Fruit fly (Drosophila melanogaster) whole organism, pupa: ENCODE measurements around the gene N.

Experiments used
- CG10348 ChIP-seq: fragments of 200-800 bp; sonication (Bioruptor generic); IDR thresholded peaks from 2 replicates; pipeline ENCODE4 v1.3.6; 2022; ENCODE audit warnings: missing biosample characterization, missing genetic modification characterization
- CG12605 ChIP-seq: fragments of 200-800 bp; sonication (Bioruptor generic); IDR thresholded peaks from 2 replicates; pipeline ENCODE4 v1.3.6; 2022; ENCODE audit warnings: missing biosample characterization, missing genetic modification characterization
- CG13204 ChIP-seq: fragments of 200-800 bp; sonication (Bioruptor generic); optimal IDR thresholded peaks from 2 replicates; lab custom pipeline; 2018; ENCODE audit warnings: missing biosample characterization, mild to moderate bottlenecking, missing genetic modification characterization, moderate library complexity
- CG14655 ChIP-seq: fragments of 200-800 bp; sonication (Bioruptor generic); optimal IDR thresholded peaks from 3 replicates; lab custom pipeline; 2017; ENCODE audit warnings: mild to moderate bottlenecking, missing biosample characterization, missing genetic modification reagents, missing genetic modification characterization
- CG15710 ChIP-seq: fragments of 200-800 bp; sonication (Bioruptor generic); optimal IDR thresholded peaks from 2 replicates; lab custom pipeline; 2018; ENCODE audit warnings: missing biosample characterization, mild to moderate bottlenecking, missing genetic modification characterization, moderate library complexity
- CG17806 ChIP-seq: fragments of 200-800 bp; sonication (Bioruptor generic); optimal IDR thresholded peaks from 2 replicates; lab custom pipeline; 2018; ENCODE audit warnings: missing biosample characterization, mild to moderate bottlenecking, missing genetic modification characterization, moderate library complexity
- CG32121 ChIP-seq: fragments of 200-800 bp; sonication (Bioruptor generic); IDR thresholded peaks from 2 replicates; pipeline ENCODE4 v1.3.6; 2022; ENCODE audit warnings: missing biosample characterization, missing genetic modification characterization
- CG4496 ChIP-seq: fragments of 200-800 bp; sonication (Bioruptor generic); IDR thresholded peaks from 3 replicates; pipeline ENCODE4 v1.3.6; 2022; ENCODE audit warnings: missing biosample characterization, missing genetic modification characterization
- CG8159 ChIP-seq: fragments of 200-800 bp; sonication (Bioruptor generic); optimal IDR thresholded peaks from 3 replicates; lab custom pipeline; 2018; ENCODE audit warnings: missing biosample characterization, mild to moderate bottlenecking, missing genetic modification characterization, moderate library complexity
- CG8301 ChIP-seq: fragments of 200-800 bp; sonication (Bioruptor generic); optimal IDR thresholded peaks from 2 replicates; lab custom pipeline; 2018; ENCODE audit warnings: missing biosample characterization, mild to moderate bottlenecking, missing genetic modification characterization
- CG9948 ChIP-seq: fragments of 200-800 bp; sonication (Bioruptor generic); optimal IDR thresholded peaks from 2 replicates; lab custom pipeline; 2018; ENCODE audit warnings: missing biosample characterization, mild to moderate bottlenecking, missing genetic modification characterization, moderate library complexity
- D1 ChIP-seq: fragments of 200-800 bp; sonication (Bioruptor generic); optimal IDR thresholded peaks from 2 replicates; lab custom pipeline; 2018; ENCODE audit warnings: missing biosample characterization, mild to moderate bottlenecking, missing genetic modification characterization, moderate library complexity
- EcR ChIP-seq: fragments of 200-800 bp; sonication (Bioruptor generic); optimal IDR thresholded peaks from 3 replicates; lab custom pipeline; 2019; ENCODE audit warnings: missing biosample characterization, missing genetic modification characterization, mild to moderate bottlenecking, moderate library complexity, missing genetic modification reagents
- Ets98B ChIP-seq: fragments of 200-800 bp; sonication (Bioruptor generic); IDR thresholded peaks from 2 replicates; pipeline ENCODE4 v1.3.6; 2022; ENCODE audit warnings: missing biosample characterization, missing genetic modification characterization
- Pif1A ChIP-seq: fragments of 200-800 bp; sonication (Bioruptor generic); optimal IDR thresholded peaks from 3 replicates; lab custom pipeline; 2016; ENCODE audit warnings: missing biosample characterization, missing genetic modification characterization
- Snoo ChIP-seq: fragments of 200-800 bp; sonication (Bioruptor generic); optimal IDR thresholded peaks from 3 replicates; lab custom pipeline; 2017; ENCODE audit warnings: missing biosample characterization, mild to moderate bottlenecking, missing genetic modification characterization, inconsistent platforms
- fd96Ca ChIP-seq: fragments of 200-800 bp; sonication (Bioruptor generic); IDR thresholded peaks from 3 replicates; pipeline ENCODE4 v1.3.6; 2022; ENCODE audit warnings: missing biosample characterization, missing genetic modification characterization
- gl ChIP-seq: fragments of 200-800 bp; sonication (Bioruptor generic); optimal IDR thresholded peaks from 2 replicates; lab custom pipeline; 2018; ENCODE audit warnings: missing biosample characterization, mild to moderate bottlenecking, missing genetic modification characterization
- rn ChIP-seq: fragments of 200-800 bp; sonication (Bioruptor generic); IDR thresholded peaks from 2 replicates; pipeline ENCODE4 v1.3.6; 2022; ENCODE audit warnings: missing biosample characterization, missing genetic modification characterization

Gene N

dm6 chrX:3186550-3186949 is 51.9 kb downstream of the N start:
- TF ChIP-seq fd96Ca (GFP tag; lab: Robert Waterston, UW) (no peak), EcR (GFP tag; lab: Kevin White, UChicago) (no peak), CG15710 (tag; lab: Kevin White, UChicago) (no peak), CG10348 (GFP tag; lab: Robert Waterston, UW) (no peak), CG9948 (tag; lab: Kevin White, UChicago) (no peak), D1 (tag; lab: Kevin White, UChicago) (no peak), CG8301 (tag; lab: Kevin White, UChicago) (no peak), CG4496 (GFP tag; lab: Robert Waterston, UW) (no peak), CG17806 (no peak)

dm6 chrX:3187593-3187992 is 52.9 kb downstream of the N start:
- TF ChIP-seq CG15710 (tag; lab: Kevin White, UChicago) (no peak), Ets98B (GFP tag; lab: Robert Waterston, UW) (no peak), CG4496 (GFP tag; lab: Robert Waterston, UW) (no peak), CG10348 (GFP tag; lab: Robert Waterston, UW) (no peak)

- TF ChIP-seq CG15710 (tag; lab: Kevin White, UChicago) (no peak), CG32121 (GFP tag; lab: Robert Waterston, UW) (no peak), CG14655 (GFP tag; lab: Kevin White, UChicago) (no peak), CG10348 (GFP tag; lab: Robert Waterston, UW) (no peak), gl (tag; lab: Kevin White, UChicago) (no peak), CG4496 (GFP tag; lab: Robert Waterston, UW) (no peak), Snoo (no peak), CG17806 (no peak), rn (GFP tag; lab: Robert Waterston, UW) (no peak), D1 (tag; lab: Kevin White, UChicago) (no peak), Ets98B (GFP tag; lab: Robert Waterston, UW) (no peak), Pif1A (no peak), CG13204 (GFP tag; lab: Kevin White, UChicago) (no peak), CG8159 (no peak)
These were observed 53.7 kb downstream of the N start for dm6 chrX:3188419-3188818.

DNA sequence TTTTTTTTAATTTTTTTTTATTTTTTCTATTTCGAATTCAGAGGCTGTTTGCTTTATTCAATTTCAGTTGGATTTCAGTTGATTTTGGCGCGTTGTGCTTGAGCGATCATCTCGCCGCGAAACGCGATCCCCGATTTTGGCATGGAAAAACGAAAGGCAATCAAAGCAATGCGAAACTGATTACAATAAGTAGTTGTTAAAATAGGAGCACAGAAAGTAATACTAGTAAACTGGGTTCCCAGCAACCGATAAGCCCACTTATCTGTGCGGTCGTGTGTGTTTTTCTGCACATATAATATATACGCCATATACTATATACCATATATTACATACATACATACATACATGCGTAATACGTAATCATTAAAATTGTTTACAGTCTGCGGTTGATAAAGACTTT is 54.5 kb downstream of the N start:
- TF ChIP-seq CG8159 (no peak), Pif1A (no peak)

dm6 chrX:3189723-3190122 is 55.1 kb downstream of the N start:
- TF ChIP-seq Ets98B (GFP tag; lab: Robert Waterston, UW) = peak; percentile 87
- peak; percentile 73 for TF ChIP-seq CG14655 (GFP tag; lab: Kevin White, UChicago)
- no peak for TF ChIP-seq D1 (tag; lab: Kevin White, UChicago)
- peak; percentile 67 for TF ChIP-seq Pif1A
- TF ChIP-seq CG12605 (GFP tag; lab: Robert Waterston, UW) = peak; percentile 94
- TF ChIP-seq CG8301 (tag; lab: Kevin White, UChicago) = peak; percentile 59
- no peak for TF ChIP-seq CG15710 (tag; lab: Kevin White, UChicago)
- no peak for TF ChIP-seq CG17806
- TF ChIP-seq Snoo = no peak
- peak; percentile 89 for TF ChIP-seq CG4496 (GFP tag; lab: Robert Waterston, UW)
- TF ChIP-seq CG32121 (GFP tag; lab: Robert Waterston, UW) = peak; percentile 61; the same call in 1 of the 2 replicates
- TF ChIP-seq fd96Ca (GFP tag; lab: Robert Waterston, UW) = peak; percentile 78
- TF ChIP-seq CG10348 (GFP tag; lab: Robert Waterston, UW) = no peak
- peak; percentile 64 for TF ChIP-seq rn (GFP tag; lab: Robert Waterston, UW)

DNA sequence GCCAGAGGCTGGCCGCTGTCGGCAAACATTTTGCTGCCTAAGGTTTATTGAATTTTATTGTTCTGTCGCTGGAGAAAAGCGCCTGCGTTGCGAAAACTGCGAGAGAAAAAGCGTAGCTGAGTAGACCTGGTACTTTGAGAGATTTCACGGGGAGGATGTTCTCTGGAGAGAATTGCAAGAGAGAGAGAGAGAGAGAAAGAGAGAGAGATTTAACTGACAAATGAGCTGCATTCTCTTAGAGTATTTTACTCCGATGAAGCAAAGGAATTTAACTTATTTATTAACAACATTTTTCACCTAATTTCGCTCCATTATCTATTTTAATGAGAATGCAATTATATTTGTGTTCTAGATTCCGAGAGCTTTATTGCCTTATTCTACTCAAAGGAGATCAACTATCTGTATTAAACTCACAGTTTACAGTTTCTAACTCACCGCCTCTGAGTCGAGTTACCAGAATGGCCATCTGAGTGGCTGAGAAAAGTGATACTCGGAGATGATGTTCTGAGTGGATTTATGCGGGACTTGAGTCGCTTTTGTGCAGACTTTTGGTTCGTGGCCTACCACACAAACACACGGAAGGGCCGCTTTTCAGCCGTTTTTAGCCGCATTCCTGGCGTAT is 56.3 kb downstream of the N start:
- TF ChIP-seq Ets98B (GFP tag; lab: Robert Waterston, UW) = no peak

DNA sequence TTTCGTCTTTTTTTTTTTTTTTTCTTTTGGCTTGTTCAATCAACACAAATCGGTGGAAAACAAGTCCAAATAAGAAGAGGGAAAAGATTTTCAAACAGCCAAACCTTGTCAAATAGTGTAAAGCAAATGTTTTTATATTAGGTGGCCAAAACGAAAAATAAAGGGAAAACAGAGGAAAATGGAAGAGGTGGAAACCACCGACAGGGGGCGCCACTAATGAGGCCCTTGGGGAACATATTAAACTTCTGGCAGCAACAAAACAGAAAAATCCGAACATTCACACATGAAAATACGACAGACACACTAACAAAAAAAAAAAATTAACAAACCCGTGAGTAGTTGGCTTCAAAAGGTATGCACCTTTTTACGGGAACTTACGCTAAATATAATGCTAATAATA is 57.6 kb downstream of the N start:
- TF ChIP-seq CG12605 (GFP tag; lab: Robert Waterston, UW) (no peak), CG32121 (GFP tag; lab: Robert Waterston, UW) (no peak), Snoo (no peak), CG9948 (tag; lab: Kevin White, UChicago) (no peak), CG14655 (GFP tag; lab: Kevin White, UChicago) (no peak)
- TF ChIP-seq, all 21 proteins: peak for 0

dm6 chrX:3193774-3194173 is 59.1 kb downstream of the N start:
- TF ChIP-seq CG13204 (GFP tag; lab: Kevin White, UChicago) (no peak), Pif1A (no peak), rn (GFP tag; lab: Robert Waterston, UW) (no peak), Ets98B (GFP tag; lab: Robert Waterston, UW) (no peak), CG14655 (GFP tag; lab: Kevin White, UChicago) (no peak), CG4496 (GFP tag; lab: Robert Waterston, UW) (no peak)
- TF ChIP-seq, all 21 proteins: peak for 0
